Fruit fly (Drosophila melanogaster): ENCODE results near the gene Iml1.

The Iml1 gene

DNA sequence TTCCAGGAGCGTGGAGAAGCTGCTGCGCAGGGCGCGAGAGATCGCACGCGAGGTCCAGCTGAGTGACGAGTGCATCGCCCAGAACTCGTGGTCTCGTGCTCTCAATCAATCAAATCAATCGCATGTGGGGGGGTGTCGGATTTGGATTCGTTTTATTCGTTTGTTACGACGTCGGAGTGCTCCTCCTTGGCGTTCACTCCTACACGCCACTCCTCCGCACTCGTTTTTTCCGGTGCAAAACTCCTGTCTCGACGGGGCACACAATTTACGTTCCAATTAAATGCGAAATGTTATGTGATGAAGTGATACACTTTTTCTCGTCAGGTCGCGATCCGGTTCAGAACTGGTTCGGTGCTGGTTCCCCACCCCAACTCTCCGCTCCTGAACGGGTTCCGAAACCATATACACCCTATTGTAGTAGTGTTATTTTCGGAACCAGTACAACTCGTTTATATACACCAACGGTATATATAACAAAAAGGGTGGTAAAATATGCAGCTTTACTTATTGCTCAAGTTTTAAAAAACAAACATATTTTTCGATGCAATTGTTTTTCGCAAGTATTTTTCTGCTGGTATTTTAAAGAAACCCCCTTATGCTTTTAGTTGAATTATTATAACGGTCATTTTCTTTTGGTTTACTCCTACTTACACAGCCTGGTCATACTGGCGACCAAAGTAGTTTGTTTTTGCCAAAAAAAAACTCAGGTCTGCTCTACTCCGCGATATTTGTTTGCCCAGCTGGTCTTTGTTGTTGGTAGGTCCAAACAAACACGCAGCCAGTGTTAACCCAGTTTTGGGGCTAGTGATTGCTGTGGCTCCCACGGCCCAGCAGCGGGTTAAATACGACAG lies 2.9 kb upstream of the Iml1 start, which contains the start of the genes CG12091 and pns (continued):
- peak; percentile 26 for TF ChIP-seq CG12942 (GFP tag; optimal IDR thresholded peaks at IDR 0.05)
- no peak for TF ChIP-seq tll (GFP tag; optimal IDR thresholded peaks at IDR 0.05)
- TF ChIP-seq az2 (GFP tag; optimal IDR thresholded peaks at IDR 0.05) = peak; percentile 62
- 0 out of 2 replicates have a peak, but pooled peaks have one; percentile 29 for TF ChIP-seq ttk (GFP tag; IDR thresholded peaks at IDR 0.05)
- TF ChIP-seq CG10979 (tag; optimal IDR thresholded peaks at IDR 0.05) = peak; percentile 59
- TF ChIP-seq Scr (GFP tag; IDR thresholded peaks at IDR 0.05; ENCODE audit: partially characterized antibody) = peak; percentile 57
- TF ChIP-seq chm (GFP tag; IDR thresholded peaks at IDR 0.05) = no peak
- no peak for TF ChIP-seq Dfd (GFP tag; optimal IDR thresholded peaks at IDR 0.05)
- peak; percentile 60 for TF ChIP-seq CG1792 (GFP tag; optimal IDR thresholded peaks at IDR 0.05)
- peak; percentile 45 for TF ChIP-seq CG17186 (GFP tag; optimal IDR thresholded peaks at IDR 0.05)
- TF ChIP-seq slbo (GFP tag; IDR thresholded peaks at IDR 0.05) = peak; percentile 83
- peak; percentile 40 for TF ChIP-seq sima (GFP tag; optimal IDR thresholded peaks at IDR 0.05)
- TF ChIP-seq pum (GFP tag; optimal IDR thresholded peaks at IDR 0.05) = peak; percentile 63
- peak; percentile 2; the same call in 1 of the 4 replicates for TF ChIP-seq Gug (GFP tag; IDR thresholded peaks at IDR 0.05)
- TF ChIP-seq CG2202 (tag; optimal IDR thresholded peaks at IDR 0.05) = peak; percentile 52
- TF ChIP-seq Rx (GFP tag; IDR thresholded peaks at IDR 0.05) = 0 out of 2 replicates have a peak, but pooled peaks have one; percentile 44
- TF ChIP-seq pros (GFP tag; optimal IDR thresholded peaks at IDR 0.05) = no peak
- TF ChIP-seq CG30431 (GFP tag; optimal IDR thresholded peaks at IDR 0.05) = no peak
- peak; percentile 56 for TF ChIP-seq scrt (GFP tag; optimal IDR thresholded peaks at IDR 0.05)
- peak; percentile 60; the same call in 2 of the 3 replicates for TF ChIP-seq CG2889 (GFP tag; IDR thresholded peaks at IDR 0.05)
- TF ChIP-seq tgo (GFP tag; IDR thresholded peaks at IDR 0.05) = peak; percentile 56; the same call in 2 of the 3 replicates
- TF ChIP-seq YL-1 (GFP tag; optimal IDR thresholded peaks at IDR 0.05) = peak; percentile 82
- TF ChIP-seq CG16813 (GFP tag; IDR thresholded peaks at IDR 0.05; ENCODE audit: partially characterized antibody) = 0 out of 3 replicates have a peak, but pooled peaks have one; percentile 6
- peak; percentile 21 for TF ChIP-seq exex (tag; optimal IDR thresholded peaks at IDR 0.05)
- peak; percentile 71 for TF ChIP-seq caup (GFP tag; optimal IDR thresholded peaks at IDR 0.05; ENCODE audit: severe bottlenecking)
- peak; percentile 11; the same call in 1 of the 2 replicates for TF ChIP-seq Ada2b (GFP tag; IDR thresholded peaks at IDR 0.05)
- TF ChIP-seq H2.0 (GFP tag; IDR thresholded peaks at IDR 0.05) = peak; percentile 77
- no peak for TF ChIP-seq z (GFP tag; IDR thresholded peaks at IDR 0.05)
- TF ChIP-seq Mad (GFP tag; optimal IDR thresholded peaks at IDR 0.05) = peak; percentile 45
- peak; percentile 37 for TF ChIP-seq slp2 (GFP tag; optimal IDR thresholded peaks at IDR 0.05)
- no peak for TF ChIP-seq sc (optimal IDR thresholded peaks at IDR 0.05)
- no peak for TF ChIP-seq sc (GFP tag; optimal IDR thresholded peaks at IDR 0.05)
- 0 out of 2 replicates have a peak, but pooled peaks have one; percentile 15 for TF ChIP-seq HLH3B (GFP tag; IDR thresholded peaks at IDR 0.05)
- TF ChIP-seq CG17361 (GFP tag; IDR thresholded peaks at IDR 0.05) = peak; percentile 74
- TF ChIP-seq CG32767 (GFP tag; IDR thresholded peaks at IDR 0.05) = peak; percentile 47; the same call in 1 of the 2 replicates
- TF ChIP-seq CG9797 (GFP tag; optimal IDR thresholded peaks at IDR 0.05) = peak; percentile 96
- peak; percentile 50 for TF ChIP-seq CG31365 (tag; optimal IDR thresholded peaks at IDR 0.05)
- TF ChIP-seq yki (optimal IDR thresholded peaks at IDR 0.05) = no peak
- TF ChIP-seq CG15514 (GFP tag; optimal IDR thresholded peaks at IDR 0.05) = peak; percentile 100
- peak; percentile 95 for TF ChIP-seq Myb (GFP tag; optimal IDR thresholded peaks at IDR 0.05)
- peak; percentile 14 for TF ChIP-seq CG4328 (GFP tag; optimal IDR thresholded peaks at IDR 0.05)
- TF ChIP-seq CG4404 (GFP tag; IDR thresholded peaks at IDR 0.05) = no peak
- no peak; the same call in 1 of the 2 replicates for TF ChIP-seq sisA (GFP tag; IDR thresholded peaks at IDR 0.05)
- TF ChIP-seq HHEX (GFP tag; optimal IDR thresholded peaks at IDR 0.05) = no peak
- TF ChIP-seq Atf-2 (GFP tag; optimal IDR thresholded peaks at IDR 0.05) = peak; percentile 55
- TF ChIP-seq CG9215 (GFP tag; IDR thresholded peaks at IDR 0.05) = peak; percentile 42; the same call in 1 of the 2 replicates
- TF ChIP-seq Nf-YB (GFP tag; optimal IDR thresholded peaks at IDR 0.05) = peak; percentile 32
- TF ChIP-seq CG4282 (GFP tag; optimal IDR thresholded peaks at IDR 0.05) = peak; percentile 61
- no peak for TF ChIP-seq h (optimal IDR thresholded peaks at IDR 0.05)

Data from whole organism, embryonic.